Worm (Caenorhabditis elegans) whole organism, young adult: ENCODE results near the gene fbxb-15.

Source experiments
- B0019.2 ChIP-seq: fragments of 200-800 bp; sonication (Bioruptor generic); conservative IDR thresholded peaks from 2 replicates; pipeline ENCODE4 v1.3.6; 2022; ENCODE audit warnings: missing genetic modification reagents, missing genetic modification characterization, missing compliant biosample characterization
- D2030.7 ChIP-seq: fragments of 200-800 bp; sonication (Bioruptor generic); IDR thresholded peaks from 2 replicates; pipeline ENCODE4 v1.3.6; 2022; ENCODE audit warnings: missing genetic modification reagents, missing genetic modification characterization, missing compliant biosample characterization
- F10E7.11 ChIP-seq: sonication (generic microtip); optimal IDR thresholded peaks from 2 replicates; lab custom pipeline; 2017; ENCODE audit warnings: mild to moderate bottlenecking, missing genetic modification characterization, moderate library complexity, missing compliant biosample characterization
- F22D6.2 ChIP-seq: sonication (generic microtip); optimal IDR thresholded peaks from 2 replicates; lab custom pipeline; 2016; ENCODE audit warnings: mild to moderate bottlenecking, missing genetic modification characterization, missing compliant biosample characterization
- F23B12.7 ChIP-seq: sonication (generic microtip); optimal IDR thresholded peaks from 2 replicates; lab custom pipeline; 2017; ENCODE audit warnings: missing genetic modification characterization, mild to moderate bottlenecking, missing compliant biosample characterization, antibody characterized with exemption, moderate library complexity; ENCODE audit not compliant: insufficient read depth
- F55B11.4 ChIP-seq: sonication (generic microtip); optimal IDR thresholded peaks from 2 replicates; lab custom pipeline; 2016; ENCODE audit warnings: missing compliant biosample characterization, missing genetic modification characterization, borderline replicate concordance; ENCODE audit not compliant: insufficient read depth
- F57C9.4 ChIP-seq: sonication (generic microtip); optimal IDR thresholded peaks from 2 replicates; lab custom pipeline; 2017; ENCODE audit warnings: mild to moderate bottlenecking, missing genetic modification characterization, missing compliant biosample characterization
- Y56A3A.18 ChIP-seq: fragments of 200-800 bp; sonication (Bioruptor generic); IDR thresholded peaks from 2 replicates; pipeline ENCODE4 v1.3.6; 2022; ENCODE audit warnings: missing genetic modification reagents, missing genetic modification characterization, missing compliant biosample characterization
- Y95B8A.8 ChIP-seq: fragments of 200-800 bp; sonication (Bioruptor generic); IDR thresholded peaks from 2 replicates; pipeline ENCODE4 v1.3.6; 2022; ENCODE audit warnings: missing genetic modification reagents, missing genetic modification characterization, missing compliant biosample characterization
- akir-1 ChIP-seq: fragments of 200-800 bp; sonication (Bioruptor generic); optimal IDR thresholded peaks from 2 replicates; lab custom pipeline; 2018; ENCODE audit warnings: mild to moderate bottlenecking, missing genetic modification characterization, moderate library complexity, missing compliant biosample characterization
- ama-1 ChIP-seq, 3 experiments: fragments of 150-350 bp in 1 of 3; sonication (generic microtip) in 2 of 3; optimal IDR thresholded peaks; 2 replicates each; lab custom pipeline; 2014 to 2018; ENCODE audit warnings: missing biosample characterization in 2 of 3, missing genetic modification characterization in 2 of 3, missing genetic modification reagents in 2 of 3
- aptf-3 ChIP-seq: fragments of 200-800 bp; sonication (Bioruptor generic); IDR thresholded peaks from 2 replicates; pipeline ENCODE4 v1.3.6; 2022; ENCODE audit warnings: missing genetic modification characterization, missing compliant biosample characterization
- atf-7 ChIP-seq: sonication (generic microtip); optimal IDR thresholded peaks from 2 replicates; lab custom pipeline; 2017; ENCODE audit warnings: mild to moderate bottlenecking, missing genetic modification characterization, missing compliant biosample characterization
- athp-1 ChIP-seq: sonication (generic microtip); optimal IDR thresholded peaks from 2 replicates; lab custom pipeline; 2017; ENCODE audit warnings: mild to moderate bottlenecking, missing genetic modification characterization, missing compliant biosample characterization
- attf-6 ChIP-seq: fragments of 200-800 bp; sonication (Bioruptor generic); IDR thresholded peaks from 2 replicates; pipeline ENCODE4 v1.3.6; 2022; ENCODE audit warnings: missing genetic modification reagents, missing genetic modification characterization, missing compliant biosample characterization
- bed-1 ChIP-seq: fragments of 200-800 bp; sonication (Bioruptor generic); IDR thresholded peaks from 2 replicates; pipeline ENCODE4 v1.3.6; 2022; ENCODE audit warnings: missing genetic modification reagents, missing genetic modification characterization, missing compliant biosample characterization
- ceh-100 ChIP-seq: fragments of 200-800 bp; sonication (Bioruptor generic); IDR thresholded peaks from 2 replicates; pipeline ENCODE4 v1.3.6; 2022; ENCODE audit warnings: missing genetic modification reagents, missing genetic modification characterization, missing compliant biosample characterization
- die-1 ChIP-seq: sonication (generic microtip); optimal IDR thresholded peaks from 2 replicates; lab custom pipeline; 2016; ENCODE audit warnings: missing genotype, mild to moderate bottlenecking, missing genetic modification characterization, missing compliant biosample characterization
- dox-1 ChIP-seq: fragments of 200-800 bp; sonication (Bioruptor generic); IDR thresholded peaks from 2 replicates; pipeline ENCODE4 v1.3.6; 2022; ENCODE audit warnings: missing genetic modification reagents, missing genetic modification characterization, missing compliant biosample characterization
- dpl-1 ChIP-seq: fragments of 150-350 bp; optimal IDR thresholded peaks from 2 replicates; lab custom pipeline; 2014; ENCODE audit warnings: missing biosample characterization, missing genetic modification reagents, missing genetic modification characterization
- efl-1 ChIP-seq: fragments of 150-350 bp; optimal IDR thresholded peaks from 2 replicates; lab custom pipeline; 2014; ENCODE audit warnings: missing biosample characterization, missing genetic modification reagents, missing genetic modification characterization
- egl-18 ChIP-seq: fragments of 200-800 bp; sonication (Bioruptor generic); IDR thresholded peaks from 2 replicates; pipeline ENCODE4 v1.3.6; 2022; ENCODE audit warnings: missing genetic modification reagents, missing genetic modification characterization, missing compliant biosample characterization
- fkh-3 ChIP-seq: sonication (generic microtip); optimal IDR thresholded peaks from 2 replicates; lab custom pipeline; 2016; ENCODE audit warnings: mild to moderate bottlenecking, missing genetic modification characterization, missing compliant biosample characterization
- hsf-1 ChIP-seq: fragments of 200-800 bp; sonication (Bioruptor generic); IDR thresholded peaks from 2 replicates; pipeline ENCODE4 v1.3.6; 2022; ENCODE audit warnings: missing genetic modification reagents, missing genetic modification characterization, missing compliant biosample characterization
- lin-26 ChIP-seq: fragments of 200-800 bp; sonication (Bioruptor generic); IDR thresholded peaks from 2 replicates; pipeline ENCODE4 v1.3.6; 2022; ENCODE audit warnings: missing genetic modification reagents, missing genetic modification characterization, missing compliant biosample characterization
- lin-35 ChIP-seq, 3 experiments: fragments of 150-350 bp in 2 of 3; sonication (generic microtip) in 1 of 3; optimal IDR thresholded peaks; 2 replicates each; lab custom pipeline; 2014 to 2018; ENCODE audit warnings: missing biosample characterization in 3 of 3, missing genetic modification characterization in 3 of 3, missing genetic modification reagents in 3 of 3
- lir-1 ChIP-seq: fragments of 200-800 bp; sonication (Bioruptor generic); conservative IDR thresholded peaks from 2 replicates; pipeline ENCODE4 v1.3.6; 2022; ENCODE audit warnings: missing genetic modification reagents, missing genetic modification characterization, missing compliant biosample characterization
- madf-6 ChIP-seq: fragments of 200-800 bp; sonication (Bioruptor generic); IDR thresholded peaks from 2 replicates; pipeline ENCODE4 v1.3.6; 2022; ENCODE audit warnings: missing genetic modification reagents, missing genetic modification characterization, missing compliant biosample characterization
- madf-8 ChIP-seq: fragments of 200-800 bp; sonication (Bioruptor generic); conservative IDR thresholded peaks from 2 replicates; pipeline ENCODE4 v1.3.6; 2022; ENCODE audit warnings: missing genetic modification reagents, missing genetic modification characterization, missing compliant biosample characterization
- mel-28 ChIP-seq: sonication (generic microtip); optimal IDR thresholded peaks from 2 replicates; lab custom pipeline; 2016; ENCODE audit warnings: borderline replicate concordance, mild to moderate bottlenecking, missing genetic modification characterization, missing compliant biosample characterization
- nhr-27 ChIP-seq: fragments of 200-800 bp; sonication (Bioruptor generic); optimal IDR thresholded peaks from 2 replicates; lab custom pipeline; 2018; ENCODE audit warnings: mild to moderate bottlenecking, missing genetic modification characterization, moderate library complexity, missing compliant biosample characterization
- nhr-80 ChIP-seq: sonication (generic microtip); optimal IDR thresholded peaks from 2 replicates; lab custom pipeline; 2016; ENCODE audit warnings: missing genetic modification characterization, missing compliant biosample characterization
- nhr-90 ChIP-seq: sonication (generic microtip); optimal IDR thresholded peaks from 2 replicates; lab custom pipeline; 2016; ENCODE audit warnings: missing genotype, mild to moderate bottlenecking, missing genetic modification characterization, missing compliant biosample characterization
- pbrm-1 ChIP-seq: fragments of 200-800 bp; sonication (Bioruptor generic); IDR thresholded peaks from 2 replicates; pipeline ENCODE4 v1.3.6; 2022; ENCODE audit warnings: missing genetic modification reagents, missing genetic modification characterization, missing compliant biosample characterization
- rpc-1 ChIP-seq, 2 experiments: fragments of 150-350 bp in 1 of 2; sonication (generic microtip) in 1 of 2; optimal IDR thresholded peaks; 2 replicates each; lab custom pipeline; 2014 to 2018; ENCODE audit warnings: missing biosample characterization in 1 of 2, missing genetic modification characterization in 1 of 2, missing genetic modification reagents in 1 of 2, missing genotype in 1 of 2
- snpc-3.4 ChIP-seq: sonication (generic microtip); optimal IDR thresholded peaks from 2 replicates; lab custom pipeline; 2017; ENCODE audit warnings: missing genetic modification characterization, mild to moderate bottlenecking, missing compliant biosample characterization, antibody characterized with exemption, moderate library complexity, missing genotype, missing genetic modification reagents
- tbx-9 ChIP-seq: sonication (generic microtip); optimal IDR thresholded peaks from 2 replicates; lab custom pipeline; 2016; ENCODE audit warnings: borderline replicate concordance, missing genetic modification characterization, inconsistent platforms, missing compliant biosample characterization
- ztf-22 ChIP-seq: fragments of 200-800 bp; sonication (Bioruptor generic); optimal IDR thresholded peaks from 2 replicates; lab custom pipeline; 2018; ENCODE audit warnings: mild to moderate bottlenecking, missing genetic modification characterization, moderate library complexity, missing compliant biosample characterization

The fbxb-15 gene

ce11 chrII:1691011-1691410, 37.7 kb upstream of the fbxb-15 start, which contains the start of gene fbxc-22:
TSS of gene fbxc-22 (minus strand) at chrII:1691111.
- TF ChIP-seq F22D6.2 = no peak
- no peak for TF ChIP-seq F23B12.7 (tag; lab: Kevin White, UChicago)
- no peak for TF ChIP-seq die-1 (tag; lab: Kevin White, UChicago)

ce11 chrII:1688813-1689212, 35.5 kb upstream of the fbxb-15 start, which contains the start of the genes fbxb-18 and fbxb-19:
TSS of gene fbxb-18 (minus strand) at chrII:1688913.
TSS of gene fbxb-19 (minus strand) at chrII:1689181.
- TF ChIP-seq F57C9.4 (tag; lab: Kevin White, UChicago) = no peak
- TF ChIP-seq tbx-9 (tag; lab: Kevin White, UChicago) = no peak
- no peak for TF ChIP-seq mel-28 (tag; lab: Kevin White, UChicago)
- no peak for TF ChIP-seq madf-8 (GFP tag; lab: Robert Waterston, UW)

ce11 chrII:1683742-1684141, 30.4 kb upstream of the fbxb-15 start, which contains the start of gene fbxb-25:
TSS of gene fbxb-25 (plus strand) at chrII:1684042.
- TF ChIP-seq nhr-80 (tag; lab: Kevin White, UChicago) (no peak), Y56A3A.18 (no peak), Y95B8A.8 (no peak), atf-7 (tag; lab: Kevin White, UChicago) (no peak), akir-1 (GFP tag; lab: Kevin White, UChicago) (no peak), lin-35 (GFP tag; optimal IDR thresholded peaks at IDR 0.05; lab: Kevin White, UChicago) (no peak), F55B11.4 (no peak), lir-1 (GFP tag; lab: Robert Waterston, UW) (no peak), snpc-3.4 (tag; lab: Kevin White, UChicago) (no peak), hsf-1 (GFP tag; lab: Robert Waterston, UW) (no peak), athp-1 (tag; lab: Kevin White, UChicago) (no peak), ceh-100 (no peak), ama-1 (optimal IDR thresholded peaks at IDR 0.05; lab: Kevin White, UChicago) (no peak), ama-1 (GFP tag; optimal IDR thresholded peaks at IDR 0.05; lab: Kevin White, UChicago) (no peak), madf-6 (GFP tag; lab: Robert Waterston, UW) (no peak), dox-1 (GFP tag; lab: Robert Waterston, UW) (no peak), efl-1 (no peak), F22D6.2 (no peak), lin-26 (GFP tag; lab: Robert Waterston, UW) (no peak), ztf-22 (no peak)

ce11 chrII:1682218-1682617, 28.9 kb upstream of the fbxb-15 start, which contains the start of gene fbxb-26:
TSS of gene fbxb-26 (plus strand) at chrII:1682518.
- TF ChIP-seq fkh-3 (tag; lab: Kevin White, UChicago) = no peak
- no peak for TF ChIP-seq die-1 (tag; lab: Kevin White, UChicago)
- no peak for TF ChIP-seq rpc-1 (optimal IDR thresholded peaks at IDR 0.05; lab: Kevin White, UChicago)
- no peak for TF ChIP-seq rpc-1 (tag; optimal IDR thresholded peaks at IDR 0.05; lab: Kevin White, UChicago)
- no peak for TF ChIP-seq F10E7.11 (tag; lab: Kevin White, UChicago)
- no peak for TF ChIP-seq bed-1 (GFP tag; lab: Robert Waterston, UW)
- no peak for TF ChIP-seq F55B11.4
- TF ChIP-seq pbrm-1 (GFP tag; lab: Robert Waterston, UW) = no peak

ce11 chrII:1679081-1679480, 25.8 kb upstream of the fbxb-15 start, which contains the start of gene irld-36:
TSS of gene irld-36 (plus strand) at chrII:1679381.
- TF ChIP-seq B0019.2 (no peak), dpl-1 (no peak), bed-1 (GFP tag; lab: Robert Waterston, UW) (no peak), nhr-27 (tag; lab: Kevin White, UChicago) (no peak), ama-1 (optimal IDR thresholded peaks at IDR 0.05; lab: Kevin White, UChicago) (no peak), ama-1 (GFP tag; optimal IDR thresholded peaks at IDR 0.05; lab: Kevin White, UChicago) (no peak), D2030.7 (GFP tag; lab: Robert Waterston, UW) (no peak), nhr-90 (tag; lab: Kevin White, UChicago) (no peak), egl-18 (GFP tag; lab: Robert Waterston, UW) (no peak), aptf-3 (GFP tag; lab: Robert Waterston, UW) (no peak), snpc-3.4 (tag; lab: Kevin White, UChicago) (no peak), attf-6 (GFP tag; lab: Robert Waterston, UW) (no peak)
